Worm (Caenorhabditis elegans) whole organism, L3 larva: ENCODE results near the gene F35H8.2.

Source experiments
- elt-2 ChIP-seq: sonication (generic microtip); optimal IDR thresholded peaks from 2 replicates; lab custom pipeline; 2016; ENCODE audit warnings: missing genetic modification reagents, mild to moderate bottlenecking, missing genetic modification characterization, missing compliant biosample characterization
- fos-1 ChIP-seq: fragments of 150-350 bp; optimal IDR thresholded peaks from 2 replicates; lab custom pipeline; 2014; ENCODE audit warnings: missing biosample characterization, missing genetic modification characterization
- nhr-12 ChIP-seq: fragments of 150-350 bp; optimal IDR thresholded peaks from 2 replicates; lab custom pipeline; 2014; ENCODE audit warnings: missing biosample characterization, missing genetic modification characterization
- nhr-237 ChIP-seq: fragments of 150-350 bp; optimal IDR thresholded peaks from 2 replicates; lab custom pipeline; 2014; ENCODE audit warnings: missing biosample characterization, missing genetic modification characterization
- pha-4 ChIP-seq: fragments of 150-350 bp; optimal IDR thresholded peaks from 2 replicates; lab custom pipeline; 2014; ENCODE audit warnings: missing biosample characterization, missing genetic modification reagents, missing genetic modification characterization
- unc-62 ChIP-seq: fragments of 150-350 bp; sonication (generic microtip); optimal IDR thresholded peaks from 4 replicates; lab custom pipeline; 2014; ENCODE audit warnings: missing biosample characterization, missing genetic modification reagents, missing genetic modification characterization
- zag-1 ChIP-seq: fragments of 150-350 bp; optimal IDR thresholded peaks from 2 replicates; lab custom pipeline; 2014; ENCODE audit warnings: missing biosample characterization, missing genetic modification characterization

ce11 chrII:9554925-9555553, at the start of gene F35H8.2:
- TF ChIP-seq fos-1 (tag; lab: Kevin White, UChicago), result no peak
- no peak for TF ChIP-seq nhr-237 (tag; lab: Kevin White, UChicago)
- no peak for TF ChIP-seq nhr-12 (tag; lab: Kevin White, UChicago)
- no peak for TF ChIP-seq unc-62 (GFP tag; lab: Kevin White, UChicago)
- TF ChIP-seq zag-1 (tag; lab: Kevin White, UChicago), result no peak
- TF ChIP-seq pha-4, result no peak
- no peak for TF ChIP-seq elt-2 (tag; lab: Kevin White, UChicago)
